Worm (Caenorhabditis elegans): ENCODE data around the gene C29F9.5.
"Not testable (repeated sequence)": the region's sequence is repeated elsewhere in the genome, so short reads cannot be mapped to it uniquely, and the experiment has no call there.

C29F9.5 gene

DNA sequence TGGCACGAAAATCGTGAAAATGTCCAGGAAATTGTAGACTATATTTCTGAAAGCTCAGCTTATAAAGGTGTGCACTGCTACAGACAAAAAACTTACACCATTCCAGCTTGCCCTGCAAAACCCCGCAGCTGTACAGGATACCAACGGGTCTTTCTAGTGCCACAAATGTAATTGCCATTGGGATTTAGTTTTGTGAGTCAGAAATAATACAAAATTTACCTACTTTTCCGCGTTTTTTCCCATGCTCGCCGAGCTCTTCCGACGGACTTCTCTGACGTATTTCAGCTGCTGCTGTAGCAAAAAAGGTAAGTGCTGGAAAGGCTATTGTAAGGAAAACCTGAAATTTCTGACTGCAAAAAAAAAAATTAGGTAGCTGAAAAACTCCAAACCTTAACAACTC lies 20.3 kb upstream of the C29F9.5 start, which contains the start of gene C29F9.8:
Gene C29F9.8 (minus strand): TSS at position 101 of the 400 bp plus-strand sequence.
- TF ChIP-seq athp-1 (tag; optimal IDR thresholded peaks at IDR 0.05); ceh-100 (GFP tag; IDR thresholded peaks at IDR 0.05); ccch-3 (GFP tag; optimal IDR thresholded peaks at IDR 0.05): not testable (repeated sequence)

DNA sequence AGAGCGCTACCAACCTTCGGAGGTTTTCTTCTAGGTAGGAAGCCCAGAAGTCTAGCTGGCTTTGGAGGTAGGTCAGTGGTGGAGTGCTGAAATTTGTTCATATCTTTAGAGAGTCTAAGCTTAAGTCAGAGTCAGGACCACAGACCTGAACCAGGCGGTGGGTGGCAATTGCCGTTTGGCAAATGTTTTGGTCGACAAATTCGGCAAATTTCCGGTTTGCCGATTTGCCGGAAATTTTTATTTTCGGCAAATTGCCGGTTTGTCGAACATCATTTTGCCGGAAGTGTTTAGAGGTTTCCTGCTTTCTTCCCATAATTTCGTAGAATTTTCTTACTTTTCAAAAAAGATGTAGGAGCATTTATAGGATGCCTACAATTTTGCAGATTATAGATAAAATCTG lies 18.5 kb upstream of the C29F9.5 start, which contains the start of gene C29F9.9:
Gene C29F9.9 (minus strand): TSS at position 101 of the 400 bp plus-strand sequence.
- not testable (repeated sequence) for TF ChIP-seq attf-6 (GFP tag; IDR thresholded peaks at IDR 0.05); aptf-2 (GFP tag; conservative IDR thresholded peaks at IDR 0.05); F52B5.7 (tag; optimal IDR thresholded peaks at IDR 0.05)

DNA sequence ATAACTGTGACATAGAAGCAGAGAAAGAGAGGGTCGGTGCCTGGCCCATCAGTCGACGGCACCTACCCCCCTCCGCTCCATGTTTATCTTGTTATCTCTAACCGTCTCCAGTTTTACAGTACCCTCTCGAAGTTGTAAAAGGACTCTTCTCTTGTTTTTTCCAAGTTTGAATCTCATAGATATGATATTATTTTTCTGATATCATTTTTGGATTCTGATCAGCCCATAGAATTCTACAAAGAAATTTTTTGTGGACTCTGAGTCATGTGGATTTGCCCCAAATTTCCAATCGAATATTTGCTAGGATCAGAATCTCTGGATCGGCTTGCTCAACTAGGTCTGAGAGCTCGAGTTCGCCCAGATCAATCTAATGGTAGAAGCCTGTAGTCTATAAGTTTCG lies 2.7 kb upstream of the C29F9.5 start, which contains the start of gene C29F9.6:
Gene C29F9.6 (plus strand): TSS at position 301 of the 400 bp plus-strand sequence.
- TF ChIP-seq zim-3 (tag; optimal IDR thresholded peaks at IDR 0.05), result no peak
- TF ChIP-seq nfya-2 (GFP tag; IDR thresholded peaks at IDR 0.05), result no peak
- TF ChIP-seq F57A8.1 (GFP tag; optimal IDR thresholded peaks at IDR 0.05), result no peak
- no peak for TF ChIP-seq hlh-26 (GFP tag; conservative IDR thresholded peaks at IDR 0.05)
- TF ChIP-seq cebp-2 (GFP tag; IDR thresholded peaks at IDR 0.05), result no peak
- no peak for TF ChIP-seq tlf-1 (GFP tag; optimal IDR thresholded peaks at IDR 0.05)
- no peak for TF ChIP-seq Y53F4B.3 (GFP tag; IDR thresholded peaks at IDR 0.05)
- no peak for TF ChIP-seq Y56A3A.18 (GFP tag; IDR thresholded peaks at IDR 0.05)
- TF ChIP-seq F33H1.4 (GFP tag; IDR thresholded peaks at IDR 0.05), result no peak
- no peak for TF ChIP-seq snpc-1.3 (tag; optimal IDR thresholded peaks at IDR 0.05; ENCODE audit: insufficient read depth)
- no peak for TF ChIP-seq ceh-27 (GFP tag; optimal IDR thresholded peaks at IDR 0.05)
- no peak for TF ChIP-seq Y95B8A.8 (GFP tag; IDR thresholded peaks at IDR 0.05)
- no peak for TF ChIP-seq akir-1 (GFP tag; optimal IDR thresholded peaks at IDR 0.05)
- no peak for TF ChIP-seq attf-5 (GFP tag; optimal IDR thresholded peaks at IDR 0.05)
- no peak for TF ChIP-seq let-526 (GFP tag; IDR thresholded peaks at IDR 0.05)
- TF ChIP-seq B0336.3 (GFP tag; IDR thresholded peaks at IDR 0.05), result no peak
- no peak for TF ChIP-seq die-1 (tag; optimal IDR thresholded peaks at IDR 0.05)
- TF ChIP-seq athp-1 (tag; optimal IDR thresholded peaks at IDR 0.05), result no peak
- no peak for TF ChIP-seq F52B5.7 (tag; optimal IDR thresholded peaks at IDR 0.05)
- no peak for TF ChIP-seq egrh-3 (GFP tag; IDR thresholded peaks at IDR 0.05)

DNA sequence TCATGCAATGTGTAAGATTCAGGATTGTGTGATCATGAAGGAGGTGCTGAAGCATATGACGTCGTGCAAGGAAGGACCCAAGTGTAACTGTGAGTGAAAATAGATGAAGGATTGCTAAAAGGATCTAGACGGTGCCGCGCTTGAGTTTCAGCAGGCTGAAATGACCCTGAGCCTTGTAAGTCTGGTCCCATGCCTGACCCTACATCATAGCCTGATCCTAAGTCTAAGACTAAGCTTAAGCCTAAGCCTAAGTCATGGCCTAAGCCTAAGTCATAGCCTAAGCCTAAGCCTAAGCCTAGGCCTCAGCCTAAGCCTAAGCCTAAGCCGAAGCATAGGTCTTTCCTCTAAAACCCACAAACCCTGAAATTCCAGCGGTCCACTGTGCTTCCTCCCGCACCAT lies 547 bp downstream of the C29F9.5 start:
- TF ChIP-seq aptf-2 (GFP tag; conservative IDR thresholded peaks at IDR 0.05) (no peak), T26A5.8 (tag; optimal IDR thresholded peaks at IDR 0.05) (no peak), lsl-1 (GFP tag; optimal IDR thresholded peaks at IDR 0.05) (no peak), T07F8.4 (tag; optimal IDR thresholded peaks at IDR 0.05) (no peak), ztf-25 (GFP tag; IDR thresholded peaks at IDR 0.05) (no peak), F39B2.1 (GFP tag; IDR thresholded peaks at IDR 0.05) (no peak), Y53F4B.3 (GFP tag; IDR thresholded peaks at IDR 0.05) (no peak)

DNA sequence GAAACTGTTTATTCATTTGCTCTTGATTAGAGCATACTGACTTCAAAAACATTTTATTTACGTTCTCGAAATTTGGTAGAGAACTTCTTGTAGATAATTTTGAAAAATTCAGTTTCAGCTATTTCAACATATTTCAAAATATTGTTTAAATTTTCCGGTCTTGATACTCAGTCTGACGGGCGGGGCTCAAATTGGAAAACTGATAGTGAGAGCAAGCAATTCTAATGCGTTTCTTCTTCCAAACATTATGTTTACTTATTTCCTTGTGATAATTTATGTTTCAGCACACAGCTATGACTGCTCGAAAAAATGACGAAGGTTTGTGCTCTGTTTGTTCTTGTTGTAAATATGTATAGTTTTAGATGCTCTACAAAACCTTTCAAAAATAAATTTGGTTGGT lies 2.9 kb downstream of the C29F9.5 start, which contains the start of gene pals-24:
Gene pals-24 (plus strand): TSS at position 237 of the 400 bp plus-strand sequence.
- TF ChIP-seq nhr-80 (tag; optimal IDR thresholded peaks at IDR 0.05), result peak; percentile 89
- peak; percentile 16 for TF ChIP-seq pha-4 (tag; optimal IDR thresholded peaks at IDR 0.05)
- TF ChIP-seq cebp-1 (GFP tag; IDR thresholded peaks at IDR 0.05), result peak; percentile 74; the same call in 1 of the 2 replicates
- TF ChIP-seq cebp-1 (tag; optimal IDR thresholded peaks at IDR 0.05), result peak; percentile 76
- TF ChIP-seq hmg-20 (GFP tag; IDR thresholded peaks at IDR 0.05), result no peak
- peak; percentile 43 for TF ChIP-seq attf-5 (GFP tag; optimal IDR thresholded peaks at IDR 0.05)
- peak; percentile 46 for TF ChIP-seq dox-1 (GFP tag; IDR thresholded peaks at IDR 0.05)
- no peak for TF ChIP-seq K12H6.12 (tag; optimal IDR thresholded peaks at IDR 0.05)
- no peak for TF ChIP-seq ztf-18 (tag; optimal IDR thresholded peaks at IDR 0.05)

Measured in whole organism, young adult.